Worm (Caenorhabditis elegans) whole organism, L4 larva: Measurements from ENCODE around the gene F40F8.3.
A peak's percentile ranks its signal among the peaks of the same experiment; 100 is the strongest.

Experiments used
- F26F4.8 ChIP-seq: fragments of 200-800 bp; sonication (Bioruptor generic); conservative IDR thresholded peaks from 2 replicates; pipeline ENCODE4 v1.3.6; 2022; ENCODE audit warnings: missing genetic modification characterization, missing compliant biosample characterization
- F49E8.2 ChIP-seq: sonication (generic microtip); optimal IDR thresholded peaks from 2 replicates; lab custom pipeline; 2016; ENCODE audit warnings: missing compliant biosample characterization, mild to moderate bottlenecking, missing genetic modification characterization, borderline replicate concordance
- R02D3.7 ChIP-seq: fragments of 150-350 bp; sonication (generic microtip); optimal IDR thresholded peaks from 3 replicates; lab custom pipeline; 2014; ENCODE audit warnings: missing biosample characterization, missing genetic modification characterization
- T26A8.4 ChIP-seq: fragments of 200-800 bp; sonication (Bioruptor generic); IDR thresholded peaks from 2 replicates; pipeline ENCODE4 v1.3.6; 2022; ENCODE audit warnings: missing genetic modification characterization, missing compliant biosample characterization
- Y105C5A.15 ChIP-seq: fragments of 200-800 bp; sonication (Bioruptor generic); IDR thresholded peaks from 2 replicates; pipeline ENCODE4 v1.3.6; 2022; ENCODE audit warnings: missing genetic modification characterization, missing compliant biosample characterization
- ZK337.2 ChIP-seq: fragments of 200-800 bp; sonication (Bioruptor generic); IDR thresholded peaks from 2 replicates; pipeline ENCODE4 v1.3.6; 2022; ENCODE audit warnings: missing genetic modification reagents, missing genetic modification characterization, missing compliant biosample characterization
- ZK546.5 ChIP-seq, 2 experiments: sonication (generic microtip); optimal IDR thresholded peaks; 2 replicates each; lab custom pipeline; 2017; ENCODE audit warnings: missing biosample characterization in 2 of 2, missing genetic modification characterization in 2 of 2
- aha-1 ChIP-seq: fragments of 150-350 bp; peaks from one replicate; lab custom pipeline; 2014; ENCODE audit warnings: missing biosample characterization, missing genetic modification characterization
- ama-1 ChIP-seq: fragments of 150-350 bp; optimal IDR thresholded peaks from 2 replicates; lab custom pipeline; 2014; ENCODE audit warnings: inconsistent platforms, mixed read lengths
- arid-1 ChIP-seq: fragments of 200-800 bp; sonication (Bioruptor generic); conservative IDR thresholded peaks from 2 replicates; pipeline ENCODE4 v1.3.6; 2022; ENCODE audit warnings: missing genetic modification reagents, missing genetic modification characterization, missing compliant biosample characterization
- ceh-28 ChIP-seq: fragments of 150-350 bp; optimal IDR thresholded peaks from 2 replicates; lab custom pipeline; 2014; ENCODE audit warnings: missing biosample characterization, missing genetic modification reagents, missing genetic modification characterization
- ceh-62 ChIP-seq: sonication (generic microtip); optimal IDR thresholded peaks from 2 replicates; lab custom pipeline; 2017; ENCODE audit warnings: missing biosample characterization, missing genetic modification characterization
- daf-12 ChIP-seq: fragments of 150-350 bp; optimal IDR thresholded peaks from 2 replicates; lab custom pipeline; 2014; ENCODE audit warnings: missing biosample characterization, missing genetic modification reagents, missing genetic modification characterization
- daf-16 ChIP-seq, 3 experiments: sonication (generic microtip); optimal IDR thresholded peaks; 2 replicates each; lab custom pipeline; 2016 to 2017; ENCODE audit warnings: missing genetic modification characterization in 3 of 3, missing genetic modification reagents in 3 of 3, mild to moderate bottlenecking in 2 of 3, missing compliant biosample characterization in 2 of 3, missing biosample characterization in 1 of 3, moderate library complexity in 1 of 3
- dmd-6 ChIP-seq: fragments of 200-800 bp; sonication (Bioruptor generic); IDR thresholded peaks from 2 replicates; pipeline ENCODE4 v1.3.6; 2022; ENCODE audit warnings: missing genetic modification reagents, missing genetic modification characterization, missing compliant biosample characterization
- dmd-9 ChIP-seq: fragments of 200-800 bp; sonication (Bioruptor generic); IDR thresholded peaks from 2 replicates; pipeline ENCODE4 v1.3.6; 2022; ENCODE audit warnings: missing genetic modification reagents, missing genetic modification characterization, missing compliant biosample characterization
- dve-1 ChIP-seq: sonication (generic microtip); optimal IDR thresholded peaks from 2 replicates; lab custom pipeline; 2017; ENCODE audit warnings: antibody characterized with exemption, mild to moderate bottlenecking, missing genetic modification characterization, missing compliant biosample characterization; ENCODE audit not compliant: insufficient read depth
- fkh-10 ChIP-seq: fragments of 150-350 bp; optimal IDR thresholded peaks from 2 replicates; lab custom pipeline; 2014; ENCODE audit warnings: missing biosample characterization, missing genetic modification reagents, missing genetic modification characterization
- hif-1 ChIP-seq, 2 experiments: sonication (generic microtip); optimal IDR thresholded peaks; 2 replicates each; lab custom pipeline; 2016 to 2017; ENCODE audit warnings: missing compliant biosample characterization in 2 of 2, missing genetic modification characterization in 2 of 2, missing genetic modification reagents in 2 of 2, missing genotype in 2 of 2, mild to moderate bottlenecking in 1 of 2
- hlh-11 ChIP-seq: fragments of 200-800 bp; sonication (Bioruptor generic); optimal IDR thresholded peaks from 2 replicates; lab custom pipeline; 2018; ENCODE audit warnings: mild to moderate bottlenecking, missing genetic modification characterization, missing compliant biosample characterization
- hmg-1.1 ChIP-seq: fragments of 200-800 bp; sonication (Bioruptor generic); IDR thresholded peaks from 2 replicates; pipeline ENCODE4 v1.3.6; 2022; ENCODE audit warnings: missing genetic modification reagents, missing genetic modification characterization, missing compliant biosample characterization
- jun-1 ChIP-seq: fragments of 150-350 bp; optimal IDR thresholded peaks from 2 replicates; lab custom pipeline; 2014; ENCODE audit warnings: missing biosample characterization, missing genetic modification reagents, missing genetic modification characterization
- lim-7 ChIP-seq: fragments of 200-800 bp; sonication (Bioruptor generic); IDR thresholded peaks from 2 replicates; pipeline ENCODE4 v1.3.6; 2022; ENCODE audit warnings: missing genetic modification characterization, missing compliant biosample characterization
- lin-1 ChIP-seq: fragments of 200-800 bp; sonication (Bioruptor generic); IDR thresholded peaks from 2 replicates; pipeline ENCODE4 v1.3.6; 2022; ENCODE audit warnings: missing genetic modification reagents, missing genetic modification characterization, missing compliant biosample characterization
- lin-15B ChIP-seq: fragments of 150-350 bp; sonication (generic microtip); optimal IDR thresholded peaks from 3 replicates; lab custom pipeline; 2014; ENCODE audit warnings: missing biosample characterization, missing genetic modification characterization
- lin-38 ChIP-seq: fragments of 200-800 bp; sonication (Bioruptor generic); IDR thresholded peaks from 2 replicates; pipeline ENCODE4 v1.3.6; 2022; ENCODE audit warnings: missing genetic modification reagents, missing genetic modification characterization, missing compliant biosample characterization
- mdl-1 ChIP-seq, 2 experiments: fragments of 150-350 bp in 1 of 2; sonication (generic microtip) in 1 of 2; optimal IDR thresholded peaks; 2 replicates each; lab custom pipeline; 2014 to 2017; ENCODE audit warnings: missing biosample characterization in 2 of 2, missing genetic modification characterization in 2 of 2
- mep-1 ChIP-seq: fragments of 150-350 bp; sonication (generic microtip); optimal IDR thresholded peaks from 3 replicates; lab custom pipeline; 2014; ENCODE audit warnings: missing biosample characterization, missing genetic modification characterization
- mes-2 ChIP-seq: sonication (generic microtip); optimal IDR thresholded peaks from 2 replicates; lab custom pipeline; 2016; ENCODE audit warnings: missing genotype, mild to moderate bottlenecking, missing genetic modification characterization, missing compliant biosample characterization; ENCODE audit not compliant: poor library complexity, severe bottlenecking
- mxl-2 ChIP-seq: fragments of 200-800 bp; sonication (Bioruptor generic); conservative IDR thresholded peaks from 2 replicates; pipeline ENCODE4 v1.3.6; 2022; ENCODE audit warnings: missing genetic modification reagents, missing genetic modification characterization, missing compliant biosample characterization
- nhr-10 ChIP-seq: fragments of 150-350 bp; optimal IDR thresholded peaks from 2 replicates; lab custom pipeline; 2014; ENCODE audit warnings: missing biosample characterization, missing genetic modification characterization
- nhr-102 ChIP-seq: sonication (generic microtip); optimal IDR thresholded peaks from 2 replicates; lab custom pipeline; 2016; ENCODE audit warnings: mild to moderate bottlenecking, missing genetic modification characterization, moderate library complexity, missing compliant biosample characterization
- nhr-111 ChIP-seq: fragments of 200-800 bp; sonication (Bioruptor generic); optimal IDR thresholded peaks from 2 replicates; lab custom pipeline; 2018; ENCODE audit warnings: mild to moderate bottlenecking, missing genetic modification characterization, missing compliant biosample characterization
- nhr-237 ChIP-seq: sonication (generic microtip); optimal IDR thresholded peaks from 2 replicates; lab custom pipeline; 2017; ENCODE audit warnings: missing biosample characterization, missing genetic modification characterization
- nhr-28 ChIP-seq: fragments of 150-350 bp; optimal IDR thresholded peaks from 2 replicates; lab custom pipeline; 2014; ENCODE audit warnings: missing biosample characterization, missing genetic modification characterization
- nhr-48 ChIP-seq: sonication (generic microtip); optimal IDR thresholded peaks from 2 replicates; lab custom pipeline; 2016; ENCODE audit warnings: mild to moderate bottlenecking, missing genetic modification characterization, missing compliant biosample characterization
- nhr-77 ChIP-seq: fragments of 150-350 bp; optimal IDR thresholded peaks from 2 replicates; lab custom pipeline; 2014; ENCODE audit warnings: missing biosample characterization, missing genetic modification characterization
- php-3 ChIP-seq: fragments of 200-800 bp; sonication (Bioruptor generic); IDR thresholded peaks from 2 replicates; pipeline ENCODE4 v1.3.6; 2022; ENCODE audit warnings: missing genetic modification reagents, missing genetic modification characterization, missing compliant biosample characterization
- saeg-2 ChIP-seq: fragments of 200-800 bp; sonication (Bioruptor generic); IDR thresholded peaks from 2 replicates; pipeline ENCODE4 v1.3.6; 2022; ENCODE audit warnings: missing genetic modification reagents, missing genetic modification characterization, missing compliant biosample characterization
- set-16 ChIP-seq: fragments of 200-800 bp; sonication (Bioruptor generic); IDR thresholded peaks from 2 replicates; pipeline ENCODE4 v1.3.6; 2022; ENCODE audit warnings: missing genetic modification reagents, missing genetic modification characterization, missing compliant biosample characterization
- tag-97 ChIP-seq: fragments of 200-800 bp; sonication (Bioruptor generic); IDR thresholded peaks from 2 replicates; pipeline ENCODE4 v1.3.6; 2022; ENCODE audit warnings: missing genetic modification characterization, missing compliant biosample characterization
- tra-1 ChIP-seq: fragments of 200-800 bp; sonication (Bioruptor generic); IDR thresholded peaks from 2 replicates; pipeline ENCODE4 v1.3.6; 2022; ENCODE audit warnings: missing genetic modification reagents, missing genetic modification characterization, missing compliant biosample characterization
- unc-39 ChIP-seq: sonication (generic microtip); optimal IDR thresholded peaks from 2 replicates; lab custom pipeline; 2017; ENCODE audit warnings: missing biosample characterization, missing genetic modification characterization
- unc-62 ChIP-seq, 3 experiments: fragments of 150-350 bp in 1 of 3; sonication (generic microtip); optimal IDR thresholded peaks in 2 of 3; peaks in 1 of 3; 1 replicate in 1 of 3; 2 replicates in 2 of 3; lab custom pipeline; 2014 to 2017; ENCODE audit warnings: missing biosample characterization in 3 of 3, missing genetic modification characterization in 3 of 3, missing genetic modification reagents in 3 of 3, missing genotype in 1 of 3
- zfp-2 ChIP-seq: sonication (generic microtip); optimal IDR thresholded peaks from 2 replicates; lab custom pipeline; 2016; ENCODE audit warnings: mild to moderate bottlenecking, missing genetic modification characterization, missing compliant biosample characterization
- zfp-3 ChIP-seq: fragments of 200-800 bp; sonication (Bioruptor generic); conservative IDR thresholded peaks from 2 replicates; pipeline ENCODE4 v1.3.6; 2022; ENCODE audit warnings: missing genetic modification reagents, missing genetic modification characterization, missing compliant biosample characterization
- ztf-7 ChIP-seq: fragments of 150-350 bp; optimal IDR thresholded peaks from 2 replicates; lab custom pipeline; 2014; ENCODE audit warnings: missing biosample characterization, missing genetic modification characterization

The F40F8.3 gene

ce11 chrII:11153080-11153479 lies 24.0 kb downstream of the F40F8.3 start:
- no peak for TF ChIP-seq lim-7
- 0 out of 2 replicates have a peak, but pooled peaks have one; percentile 38 for TF ChIP-seq php-3 (GFP tag; lab: Robert Waterston, UW)
- TF ChIP-seq hlh-11 (tag; lab: Kevin White, UChicago), result peak; percentile 76
- TF ChIP-seq jun-1 (tag; lab: Kevin White, UChicago), result no peak
- no peak for TF ChIP-seq T26A8.4 (GFP tag; lab: Robert Waterston, UW)
- no peak for TF ChIP-seq F49E8.2 (tag; lab: Kevin White, UChicago)
- TF ChIP-seq daf-16 (GFP tag; optimal IDR thresholded peaks at IDR 0.05; lab: Kevin White, UChicago), result no peak
- TF ChIP-seq daf-16 (tag; optimal IDR thresholded peaks at IDR 0.05; lab: Kevin White, UChicago), result peak; percentile 78
- no peak for TF ChIP-seq fkh-10 (GFP tag; lab: Kevin White, UChicago)
- TF ChIP-seq mes-2, result peak; percentile 13
- peak; percentile 67 for TF ChIP-seq dve-1
- TF ChIP-seq mxl-2 (GFP tag; lab: Robert Waterston, UW), result no peak
- TF ChIP-seq nhr-28 (tag; lab: Kevin White, UChicago), result peak; percentile 41
- no peak for TF ChIP-seq nhr-111 (GFP tag; lab: Kevin White, UChicago)
- no peak for TF ChIP-seq Y105C5A.15 (GFP tag; lab: Robert Waterston, UW)
- TF ChIP-seq dmd-6 (GFP tag; lab: Robert Waterston, UW), result peak; percentile 74
- no peak for TF ChIP-seq nhr-237 (tag; lab: Kevin White, UChicago)
- TF ChIP-seq nhr-48 (tag; lab: Kevin White, UChicago), result peak; percentile 13
- 0 out of 2 replicates have a peak, but pooled peaks have one; percentile 37 for TF ChIP-seq tra-1 (GFP tag; lab: Robert Waterston, UW)
- peak; percentile 12; the same call in 1 of the 2 replicates for TF ChIP-seq lin-38 (GFP tag; lab: Robert Waterston, UW)
- TF ChIP-seq aha-1 (tag; lab: Kevin White, UChicago), result peak; percentile 63
- TF ChIP-seq mdl-1 (tag; optimal IDR thresholded peaks at IDR 0.05; lab: Kevin White, UChicago), result no peak
- peak; percentile 9 for TF ChIP-seq ama-1 (lab: Kevin White, UChicago)
- no peak for TF ChIP-seq unc-62 (GFP tag; optimal IDR thresholded peaks at IDR 0.05 in 1 of 2; lab: Kevin White, UChicago)
- TF ChIP-seq unc-62 (tag; optimal IDR thresholded peaks at IDR 0.05; lab: Kevin White, UChicago), result no peak
- TF ChIP-seq zfp-3 (GFP tag; lab: Robert Waterston, UW), result no peak
- TF ChIP-seq saeg-2, result no peak
- no peak for TF ChIP-seq ceh-28 (tag; lab: Kevin White, UChicago)

DNA sequence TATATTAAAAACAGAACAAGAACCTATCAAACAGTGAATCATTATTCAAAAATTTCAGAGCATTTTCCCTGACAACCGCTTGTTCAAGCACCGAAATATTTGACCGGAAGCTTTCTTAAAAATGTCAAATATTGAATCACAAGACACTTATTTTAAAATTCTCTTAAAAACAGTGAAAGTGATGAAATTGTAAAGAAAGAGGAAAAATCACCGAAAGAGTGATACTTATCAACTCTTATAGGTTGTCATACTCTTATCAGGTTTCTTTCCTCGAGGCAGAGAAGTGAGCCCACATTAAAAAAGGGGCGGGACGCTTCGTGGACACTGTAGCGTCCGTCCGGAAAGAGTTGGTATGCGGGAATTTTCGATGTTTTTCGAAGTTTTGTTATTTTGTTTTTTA lies 24.7 kb downstream of the F40F8.3 start:
- TF ChIP-seq nhr-77 (tag; lab: Kevin White, UChicago) (peak; percentile 48), php-3 (GFP tag; lab: Robert Waterston, UW) (0 out of 2 replicates have a peak, but pooled peaks have one; percentile 32), ceh-62 (no peak), dmd-6 (GFP tag; lab: Robert Waterston, UW) (peak; percentile 52), mxl-2 (GFP tag; lab: Robert Waterston, UW) (no peak), ZK337.2 (no peak), F49E8.2 (tag; lab: Kevin White, UChicago) (no peak), jun-1 (tag; lab: Kevin White, UChicago) (peak; percentile 16), hmg-1.1 (no peak), daf-12 (tag; lab: Kevin White, UChicago) (no peak), nhr-48 (tag; lab: Kevin White, UChicago) (peak; percentile 8), set-16 (GFP tag; lab: Robert Waterston, UW) (no peak), hif-1 (tag; optimal IDR thresholded peaks at IDR 0.05; lab: Kevin White, UChicago) (no peak), lin-1 (no peak), mes-2 (no peak), ama-1 (lab: Kevin White, UChicago) (no peak), mep-1 (no peak), dmd-9 (GFP tag; lab: Robert Waterston, UW) (no peak), ZK546.5 (tag; optimal IDR thresholded peaks at IDR 0.05; lab: Kevin White, UChicago) (no peak), tag-97 (GFP tag; lab: Robert Waterston, UW) (no peak), unc-39 (tag; lab: Kevin White, UChicago) (no peak), R02D3.7 (tag; lab: Kevin White, UChicago) (no peak), nhr-10 (tag; lab: Kevin White, UChicago) (peak; percentile 40), F26F4.8 (GFP tag; lab: Robert Waterston, UW) (no peak), nhr-102 (no peak), arid-1 (no peak), ztf-7 (tag; lab: Kevin White, UChicago) (no peak), zfp-2 (tag; lab: Kevin White, UChicago) (no peak), daf-16 (GFP tag; optimal IDR thresholded peaks at IDR 0.05; lab: Kevin White, UChicago) (no peak), daf-16 (tag; optimal IDR thresholded peaks at IDR 0.05; lab: Kevin White, UChicago) (peak; percentile 63), unc-62 (GFP tag; optimal IDR thresholded peaks at IDR 0.05 in 1 of 2; lab: Kevin White, UChicago) (peak in 1 of 2 experiments; percentile 20), unc-62 (tag; optimal IDR thresholded peaks at IDR 0.05; lab: Kevin White, UChicago) (no peak), lin-15B (no peak)
